Worm (Caenorhabditis elegans): ENCODE data around the gene mrpl-12.
"Not testable (repeated sequence)": the region's sequence is repeated elsewhere in the genome, so short reads cannot be mapped to it uniquely, and the experiment has no call there.

- TF ChIP-seq klf-2 (GFP tag; conservative IDR thresholded peaks at IDR 0.05); ztf-23 (GFP tag; IDR thresholded peaks at IDR 0.05): not testable (repeated sequence)
Measured at ce11 chrIII:10750043-10750442, 42.5 kb downstream of the mrpl-12 start, which contains the start of gene enu-3.6.
